Worm (Caenorhabditis elegans) whole organism, L4/young adult: ENCODE results near the gene clec-165.

ENCODE experiments used
- W03F9.2 ChIP-seq: fragments of 150-350 bp; optimal IDR thresholded peaks from 2 replicates; lab custom pipeline; 2014; ENCODE audit warnings: missing biosample characterization, missing genetic modification characterization
- dao-5 ChIP-seq: sonication (generic microtip); optimal IDR thresholded peaks from 2 replicates; lab custom pipeline; 2016; ENCODE audit warnings: missing genotype, missing genetic modification characterization, moderate library complexity, missing compliant biosample characterization
- him-1 ChIP-seq: sonication (generic microtip); optimal IDR thresholded peaks from 2 replicates; lab custom pipeline; 2016; ENCODE audit warnings: missing genotype, missing genetic modification reagents, missing genetic modification characterization, missing compliant biosample characterization

- TF ChIP-seq dao-5 (tag; lab: Kevin White, UChicago) (no peak), him-1 (tag; lab: Kevin White, UChicago) (no peak), W03F9.2 (tag; lab: Kevin White, UChicago) (no peak)
Observed at ce11 chrIV:1211902-1212301, 34.8 kb downstream of the clec-165 start.
